Worm (Caenorhabditis elegans): ENCODE measurements around the gene dhhc-9.

- no peak for TF ChIP-seq fkh-10 (GFP tag; optimal IDR thresholded peaks at IDR 0.05)
- no peak for TF ChIP-seq dmd-4 (tag; optimal IDR thresholded peaks at IDR 0.05; ENCODE audit: borderline replicate concordance)
- TF ChIP-seq ceh-48 (tag; optimal IDR thresholded peaks at IDR 0.05) = no peak
- TF ChIP-seq ceh-9 (tag; optimal IDR thresholded peaks at IDR 0.05) = no peak
- TF ChIP-seq pag-3 (tag; optimal IDR thresholded peaks at IDR 0.05; ENCODE audit: borderline replicate concordance) = no peak
- TF ChIP-seq nhr-232 (tag; optimal IDR thresholded peaks at IDR 0.05) = no peak
- no peak for TF ChIP-seq npax-4 (tag; optimal IDR thresholded peaks at IDR 0.05)
- TF ChIP-seq ceh-18 (tag; optimal IDR thresholded peaks at IDR 0.05) = no peak
Observed at ce11 chrX:2413277-2413676, 11.4 kb upstream of the dhhc-9 start, which contains the start of gene hlh-15.
